Fruit fly (Drosophila melanogaster) Kc167 (cell line): ENCODE measurements around the gene CG17490.

Experiments
- Myc ChIP-seq: fragments of >200 bp; optimal IDR thresholded peaks from 2 replicates; lab custom pipeline; 2017; ENCODE audit warnings: missing external identifiers
- Sin3A ChIP-seq: fragments of >200 bp; optimal IDR thresholded peaks from 2 replicates; lab custom pipeline; 2018; ENCODE audit warnings: missing external identifiers
- h ChIP-seq: fragments of >200 bp; optimal IDR thresholded peaks from 3 replicates; lab custom pipeline; 2018; ENCODE audit warnings: missing external identifiers
- insv ChIP-seq: fragments of >200 bp; optimal IDR thresholded peaks from 3 replicates; lab custom pipeline; 2018; ENCODE audit warnings: missing external identifiers
- psq ChIP-seq: fragments of >200 bp; optimal IDR thresholded peaks from 2 replicates; lab custom pipeline; 2017; ENCODE audit warnings: missing external identifiers
- ttk ChIP-seq: sonication (Bioruptor generic); optimal IDR thresholded peaks from 2 replicates; lab custom pipeline; 2017; ENCODE audit warnings: missing external identifiers

The CG17490 gene

DNA sequence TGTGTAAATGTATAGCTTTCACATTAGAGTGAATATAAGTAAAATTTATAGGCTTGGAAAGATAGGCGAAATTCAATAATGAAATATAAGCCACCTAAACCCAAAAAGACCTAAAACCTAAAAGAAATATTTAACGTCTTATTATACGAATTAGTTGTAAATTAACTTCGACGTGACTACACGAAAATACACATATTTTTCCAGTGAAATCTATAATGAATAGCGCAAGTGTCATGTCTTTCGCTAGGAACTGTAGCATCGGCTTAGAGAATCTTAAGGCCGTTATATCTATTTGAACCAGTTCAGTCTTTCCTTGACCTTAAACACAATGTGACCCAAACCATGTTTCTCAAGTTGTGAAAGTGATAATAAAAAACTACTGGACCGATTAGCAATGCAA, at the start of gene CG17490:
TSS of gene CG17490 (plus strand) at position 301 of the 400 bp plus-strand sequence.
- TF ChIP-seq psq (no peak), Sin3A (lab: Kevin White, UChicago) (no peak), insv (lab: Kevin White, UChicago) (no peak), h (no peak), ttk (lab: Kevin White, UChicago) (no peak)

DNA sequence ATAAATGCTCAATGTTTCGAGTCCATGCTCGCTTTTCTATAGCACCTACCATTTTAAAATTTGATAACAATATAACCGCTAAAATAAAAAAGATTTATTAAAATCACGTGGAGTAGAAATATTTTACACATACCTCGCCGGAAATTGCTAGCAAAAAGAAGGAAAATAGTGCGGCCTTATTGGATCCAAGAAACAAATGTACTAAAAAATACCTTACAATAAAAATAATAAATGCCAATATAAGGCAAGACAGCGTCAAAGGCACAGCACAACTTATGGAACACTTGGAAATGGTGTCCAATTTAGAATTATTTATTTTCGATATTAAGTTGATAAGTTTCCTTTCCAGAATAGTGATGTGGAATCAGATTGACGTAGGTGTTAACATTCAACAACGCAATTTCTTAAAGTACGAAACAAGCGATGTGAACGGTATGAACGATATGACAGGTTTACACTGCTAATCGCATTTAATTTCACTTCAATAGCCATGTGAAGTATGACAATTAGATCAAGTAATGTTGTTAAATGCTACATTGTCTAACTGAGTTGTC, 903 bp upstream of the CG17490 start, which contains the start of gene RpL5:
TSS of gene RpL5 (minus strand) at position 397 of the 554 bp plus-strand sequence.
- no peak for TF ChIP-seq h
- TF ChIP-seq psq, result no peak
- TF ChIP-seq ttk (lab: Kevin White, UChicago), result no peak
- TF ChIP-seq Sin3A (lab: Kevin White, UChicago), result no peak
- no peak for TF ChIP-seq insv (lab: Kevin White, UChicago)
- no peak for TF ChIP-seq Myc (lab: Kevin White, UChicago)

DNA sequence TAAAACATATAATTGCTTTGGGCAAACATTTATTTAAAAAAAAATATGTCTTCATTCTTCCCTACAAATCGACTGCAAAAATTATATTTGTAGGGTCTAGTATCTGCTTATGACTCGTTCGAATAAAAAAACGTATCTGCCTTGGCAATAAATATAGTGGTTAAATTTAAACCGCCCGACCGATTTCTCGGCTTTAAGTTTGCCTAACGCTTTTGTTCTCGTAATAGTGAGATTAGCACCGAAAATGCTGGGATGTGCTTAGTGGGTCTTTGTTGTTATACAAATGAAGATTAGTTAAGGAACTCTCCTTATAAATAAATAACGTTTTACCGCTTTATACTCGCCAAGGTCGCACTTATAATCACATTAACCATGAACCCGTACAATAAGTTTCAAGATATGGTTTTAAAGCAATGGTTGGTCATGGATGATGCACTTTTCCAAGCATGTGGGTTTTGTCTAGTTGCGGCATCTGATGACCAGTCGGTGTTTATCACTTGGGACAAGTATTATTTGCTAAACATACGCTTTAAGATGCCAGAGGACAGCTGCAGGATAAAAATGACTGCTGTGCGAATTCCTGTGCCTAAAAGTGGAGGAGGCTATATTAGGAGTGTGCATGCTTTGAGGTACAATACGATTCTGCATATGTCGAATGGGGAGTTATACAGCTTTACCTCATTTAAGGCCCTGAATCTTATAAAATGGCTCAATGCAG, 631 bp downstream of the CG17490 start:
- no peak for TF ChIP-seq Myc (lab: Kevin White, UChicago)
- TF ChIP-seq insv (lab: Kevin White, UChicago), result no peak
- no peak for TF ChIP-seq Sin3A (lab: Kevin White, UChicago)
- no peak for TF ChIP-seq ttk (lab: Kevin White, UChicago)
- no peak for TF ChIP-seq h
- TF ChIP-seq psq, result no peak

DNA sequence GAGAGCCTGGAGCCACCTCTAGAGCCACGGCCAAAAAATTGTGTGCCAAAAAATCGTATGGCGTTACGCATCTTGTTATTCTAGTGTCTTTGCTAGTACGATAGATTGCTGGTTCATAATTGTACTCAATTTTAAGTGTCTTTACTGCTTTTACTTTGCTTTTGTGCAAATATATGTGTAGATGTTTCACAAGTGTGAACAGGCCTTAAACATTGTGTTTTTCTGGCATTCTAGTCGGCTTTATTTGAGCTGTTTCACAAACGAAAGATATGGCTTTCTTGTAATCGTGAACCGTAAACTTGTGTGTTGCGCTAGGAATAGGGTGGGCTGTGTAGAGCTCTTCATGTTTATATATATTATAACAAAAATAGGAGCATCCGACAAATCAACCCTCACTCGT, 12.6 kb downstream of the CG17490 start, which contains the start of gene CG17493:
TSS of gene CG17493 (plus strand) at position 25 of the 400 bp plus-strand sequence.
- TF ChIP-seq Myc (lab: Kevin White, UChicago) (no peak), insv (lab: Kevin White, UChicago) (no peak), ttk (lab: Kevin White, UChicago) (no peak), Sin3A (lab: Kevin White, UChicago) (no peak), psq (no peak), h (no peak)

DNA sequence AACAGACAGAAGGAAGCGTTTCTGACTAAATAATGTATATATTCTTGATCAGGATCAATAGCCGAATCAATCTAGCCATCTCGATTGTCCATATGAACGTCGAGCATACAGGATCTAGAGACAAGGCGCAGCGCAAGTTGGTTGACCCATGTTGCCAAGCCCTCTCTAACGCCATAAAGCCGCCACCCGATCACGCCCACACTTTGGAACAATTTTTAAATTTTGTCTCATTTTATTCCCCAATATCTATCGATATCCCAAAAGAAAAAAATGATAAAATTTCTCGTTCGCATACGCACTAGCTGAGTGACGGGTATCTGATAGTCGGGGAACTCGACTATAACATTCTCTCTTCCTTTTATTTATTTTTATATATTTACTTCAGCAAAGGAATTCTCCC, 28.8 kb downstream of the CG17490 start:
- TF ChIP-seq ttk (lab: Kevin White, UChicago), result no peak
- TF ChIP-seq h, result no peak
- no peak for TF ChIP-seq insv (lab: Kevin White, UChicago)
- no peak for TF ChIP-seq Myc (lab: Kevin White, UChicago)

DNA sequence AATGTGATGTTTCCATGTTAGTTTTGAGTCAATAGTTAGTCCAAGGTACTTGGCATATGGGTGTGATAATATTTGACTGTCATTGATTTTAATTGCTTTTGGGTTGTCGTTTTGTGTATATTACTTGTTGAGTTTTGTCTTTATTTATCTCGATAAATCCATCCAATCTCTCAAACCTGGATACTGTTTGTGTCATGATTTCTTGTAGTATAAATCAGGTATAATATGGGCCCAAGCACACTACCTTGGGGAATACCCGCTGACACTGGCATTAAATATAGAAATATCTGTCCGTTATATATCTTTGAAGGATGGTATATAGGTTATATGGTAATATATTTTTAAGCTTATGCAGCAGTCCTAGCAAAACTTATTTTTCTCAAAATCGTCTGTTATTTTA, 30.0 kb downstream of the CG17490 start:
- TF ChIP-seq Myc (lab: Kevin White, UChicago), result no peak
- no peak for TF ChIP-seq ttk (lab: Kevin White, UChicago)
- no peak for TF ChIP-seq h
- no peak for TF ChIP-seq insv (lab: Kevin White, UChicago)
- no peak for TF ChIP-seq Sin3A (lab: Kevin White, UChicago)
- no peak for TF ChIP-seq psq

DNA sequence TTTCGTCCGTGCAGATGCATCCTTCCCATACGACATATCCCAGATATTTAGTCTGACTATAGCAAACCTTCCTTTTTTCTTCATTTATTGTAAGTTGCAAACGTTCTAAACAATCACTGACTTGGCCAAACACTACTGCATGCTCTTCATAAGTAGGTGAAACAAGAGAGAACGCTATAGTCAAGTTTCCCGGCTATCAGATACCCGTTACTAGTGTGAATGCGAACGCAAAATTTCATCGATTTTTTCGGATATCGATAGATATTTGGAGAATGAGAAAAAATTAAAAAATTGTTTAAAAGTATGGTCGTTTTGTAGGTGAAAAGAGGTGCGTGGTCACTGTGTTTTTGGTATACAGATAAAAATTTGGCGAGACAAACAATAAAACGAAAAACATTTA, 32.1 kb downstream of the CG17490 start:
- no peak for TF ChIP-seq Myc (lab: Kevin White, UChicago)
- no peak for TF ChIP-seq ttk (lab: Kevin White, UChicago)
- TF ChIP-seq psq, result no peak
- TF ChIP-seq Sin3A (lab: Kevin White, UChicago), result no peak
- no peak for TF ChIP-seq insv (lab: Kevin White, UChicago)
- TF ChIP-seq h, result no peak

DNA sequence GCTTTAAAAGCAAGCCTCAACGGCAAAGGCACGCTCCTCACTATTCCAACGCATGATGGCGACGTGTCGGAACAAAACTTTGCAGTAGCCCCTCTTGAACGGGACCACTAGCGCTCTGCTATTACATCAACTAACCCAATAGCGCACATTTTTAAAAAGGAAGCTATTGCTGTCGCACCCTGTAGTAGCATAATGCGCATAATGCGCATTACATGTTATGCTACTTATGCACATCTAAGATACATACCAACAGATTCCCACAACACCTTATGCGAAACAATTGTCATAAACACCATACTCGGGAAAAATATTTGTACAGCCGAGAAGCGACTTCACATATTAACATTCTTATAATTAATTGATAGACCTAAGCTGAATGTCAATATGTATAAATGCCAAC, 32.6 kb downstream of the CG17490 start:
- TF ChIP-seq Sin3A (lab: Kevin White, UChicago) (no peak), psq (no peak), insv (lab: Kevin White, UChicago) (no peak), Myc (lab: Kevin White, UChicago) (no peak), ttk (lab: Kevin White, UChicago) (no peak), h (no peak)

DNA sequence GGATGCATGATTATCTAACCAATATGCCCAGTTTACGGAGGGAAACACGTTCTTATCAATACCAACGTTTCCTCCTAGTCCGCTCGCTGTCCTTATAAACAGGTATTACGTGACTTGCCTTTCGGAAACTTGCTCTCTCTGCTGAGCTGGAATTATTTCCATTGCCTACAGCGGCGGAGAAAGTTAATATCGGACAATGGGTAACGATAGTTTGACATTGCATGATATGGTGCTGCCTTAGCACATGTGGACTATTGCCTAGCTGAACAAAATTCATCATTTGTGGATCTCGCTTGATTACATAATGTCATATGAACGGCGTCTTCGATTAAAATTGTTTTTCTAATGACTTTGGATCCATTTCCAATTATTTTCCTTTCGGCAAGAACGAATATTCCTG, 36.8 kb downstream of the CG17490 start:
- TF ChIP-seq h, result no peak
- no peak for TF ChIP-seq insv (lab: Kevin White, UChicago)
- no peak for TF ChIP-seq psq
- no peak for TF ChIP-seq Myc (lab: Kevin White, UChicago)
- TF ChIP-seq ttk (lab: Kevin White, UChicago), result no peak
- no peak for TF ChIP-seq Sin3A (lab: Kevin White, UChicago)

DNA sequence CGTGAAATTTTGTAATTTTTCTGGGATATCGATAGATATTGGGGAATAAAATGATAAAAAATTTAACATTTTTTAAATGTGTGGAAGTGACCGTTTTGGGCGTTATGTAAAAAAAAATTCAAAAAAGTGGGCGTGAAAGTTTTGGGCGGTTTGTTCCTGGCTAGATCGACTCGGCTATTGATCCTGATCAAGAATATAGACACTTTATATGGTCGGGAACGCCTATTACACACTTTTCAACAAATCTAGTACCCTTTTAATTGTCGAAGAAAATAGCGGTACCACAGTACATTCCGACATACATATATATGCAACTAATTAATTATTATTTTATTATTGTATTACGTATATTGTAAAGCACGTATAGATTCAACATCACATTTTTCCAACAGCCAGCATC, 37.9 kb downstream of the CG17490 start:
- TF ChIP-seq psq, result no peak
- TF ChIP-seq ttk (lab: Kevin White, UChicago), result no peak
- no peak for TF ChIP-seq Myc (lab: Kevin White, UChicago)
- no peak for TF ChIP-seq h
- TF ChIP-seq insv (lab: Kevin White, UChicago), result no peak
- TF ChIP-seq Sin3A (lab: Kevin White, UChicago), result no peak

DNA sequence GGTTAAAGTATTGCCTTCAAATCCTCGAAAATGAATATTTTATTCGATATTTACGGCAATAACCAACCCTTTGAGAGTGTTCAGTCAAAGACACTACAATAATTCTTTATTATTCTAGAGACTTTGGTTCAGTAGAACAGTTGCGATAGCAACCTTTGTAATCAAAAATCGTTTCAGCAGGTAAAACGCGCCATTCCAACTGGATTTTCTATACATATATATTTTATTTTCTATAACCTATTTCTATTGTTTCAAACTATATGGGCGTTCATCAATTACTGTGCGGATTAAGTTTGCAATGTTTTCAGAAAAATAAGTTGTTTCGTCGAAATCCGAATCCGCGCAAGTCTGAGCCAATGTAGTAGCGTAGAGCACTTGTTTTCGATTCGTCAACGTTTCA, 40.4 kb downstream of the CG17490 start:
- TF ChIP-seq h (no peak), psq (no peak), ttk (lab: Kevin White, UChicago) (no peak), insv (lab: Kevin White, UChicago) (no peak), Sin3A (lab: Kevin White, UChicago) (no peak), Myc (lab: Kevin White, UChicago) (no peak)

DNA sequence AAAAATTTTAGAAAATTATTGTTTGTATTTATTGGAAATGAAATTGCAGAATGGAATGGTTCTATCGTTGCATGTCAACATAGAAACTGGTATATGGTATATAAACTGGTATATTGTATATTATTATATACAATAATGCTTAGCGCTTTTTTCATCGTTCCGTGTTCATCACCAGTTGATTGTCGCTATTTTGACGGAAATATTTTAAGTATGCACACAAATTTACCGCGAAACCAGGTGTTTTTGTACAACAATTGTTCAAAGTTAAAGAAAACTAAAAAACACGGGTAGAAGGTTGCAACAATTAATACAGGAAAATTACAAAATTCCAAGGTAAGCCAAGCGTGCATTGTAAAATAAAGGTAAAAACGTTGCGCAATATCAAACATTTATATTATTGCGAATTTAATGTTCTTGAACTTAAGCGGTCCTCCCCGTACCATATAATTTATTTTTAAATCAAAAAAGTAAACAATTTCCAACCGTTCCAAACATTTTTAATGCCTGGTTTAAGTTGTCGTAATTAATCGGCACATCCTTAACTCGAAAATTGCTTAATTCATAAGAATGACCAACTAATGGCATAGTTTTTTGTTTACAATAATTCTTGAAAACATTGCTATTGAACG, 41.6 kb downstream of the CG17490 start, which contains the start of gene Slmap:
TSS of gene Slmap (plus strand) at position 153 of the 629 bp plus-strand sequence.
- TF ChIP-seq Myc (lab: Kevin White, UChicago) (no peak), Sin3A (lab: Kevin White, UChicago) (no peak), ttk (lab: Kevin White, UChicago) (no peak), insv (lab: Kevin White, UChicago) (no peak), h (no peak), psq (no peak)
